Worm (Caenorhabditis elegans): Measurements from ENCODE around the gene T01G6.10.

DNA sequence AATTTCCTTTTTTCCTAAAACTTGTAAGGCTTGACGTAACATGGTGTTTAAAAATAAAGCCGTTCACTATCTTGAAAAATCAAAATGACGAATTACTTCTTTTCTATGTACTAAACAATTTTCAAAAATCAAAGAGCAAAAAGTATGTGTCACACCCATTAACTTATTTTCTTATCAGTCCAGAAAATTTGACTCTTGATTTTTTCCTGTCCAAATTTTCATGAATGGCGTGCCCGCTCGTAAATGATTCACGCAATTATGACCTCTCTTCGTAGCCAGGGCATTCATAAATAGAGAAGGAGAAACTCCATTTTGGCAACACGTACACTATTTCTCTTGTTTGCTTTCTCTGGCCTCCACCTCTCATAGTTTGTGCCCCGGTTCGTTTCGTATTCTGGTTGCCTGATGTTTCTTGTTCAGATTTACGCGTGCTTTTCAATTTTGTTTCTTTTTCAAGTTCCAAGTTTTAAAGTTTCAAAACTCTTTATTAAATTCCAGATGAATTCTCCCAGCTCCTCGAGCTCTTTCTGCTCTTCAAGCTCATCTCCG lies 25.3 kb downstream of the T01G6.10 start, which contains the start of gene nhr-55:
- TF ChIP-seq aly-2 (tag; optimal IDR thresholded peaks at IDR 0.05) (no peak), nhr-77 (tag; optimal IDR thresholded peaks at IDR 0.05) (no peak), lin-13 (GFP tag; optimal IDR thresholded peaks at IDR 0.05) (no peak), nhr-12 (tag; optimal IDR thresholded peaks at IDR 0.05) (no peak)

Measured in whole organism, L2 larva.